Worm (Caenorhabditis elegans) whole organism, L1 larva: Measurements from ENCODE around the gene F56A11.5.

Experiments used
- nhr-12 ChIP-seq: sonication (generic microtip); optimal IDR thresholded peaks from 2 replicates; lab custom pipeline; 2017; ENCODE audit warnings: missing biosample characterization, missing genetic modification characterization
- nhr-47 ChIP-seq: sonication (generic microtip); optimal IDR thresholded peaks from 2 replicates; lab custom pipeline; 2016; ENCODE audit warnings: mild to moderate bottlenecking, missing genetic modification characterization, moderate library complexity, missing compliant biosample characterization

DNA sequence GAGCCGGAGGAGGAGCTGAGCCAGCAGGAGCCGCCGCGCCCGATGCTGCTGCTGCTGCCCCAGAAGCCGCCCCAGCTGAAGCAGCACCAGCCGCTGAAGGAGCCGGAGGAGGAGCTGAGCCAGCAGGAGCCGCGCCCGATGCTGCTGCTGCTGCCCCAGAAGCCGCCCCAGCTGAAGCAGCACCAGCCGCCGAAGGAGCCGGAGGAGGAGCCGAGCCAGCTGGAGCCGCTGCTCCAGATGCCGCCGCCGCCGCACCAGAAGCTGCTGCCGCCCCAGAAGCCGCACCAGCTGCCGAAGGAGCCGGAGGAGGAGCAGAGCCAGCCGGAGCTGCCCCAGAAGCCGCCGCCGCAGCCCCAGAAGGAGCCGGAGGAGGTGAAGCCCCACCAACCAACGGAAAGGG lies 34.8 kb upstream of the F56A11.5 start:
- TF ChIP-seq nhr-12 (tag; lab: Kevin White, UChicago) (no peak), nhr-47 (tag; lab: Kevin White, UChicago) (no peak)
